1 fruit fly cellular context compared by ENCODE assay signal in the genomic region with DNA sequence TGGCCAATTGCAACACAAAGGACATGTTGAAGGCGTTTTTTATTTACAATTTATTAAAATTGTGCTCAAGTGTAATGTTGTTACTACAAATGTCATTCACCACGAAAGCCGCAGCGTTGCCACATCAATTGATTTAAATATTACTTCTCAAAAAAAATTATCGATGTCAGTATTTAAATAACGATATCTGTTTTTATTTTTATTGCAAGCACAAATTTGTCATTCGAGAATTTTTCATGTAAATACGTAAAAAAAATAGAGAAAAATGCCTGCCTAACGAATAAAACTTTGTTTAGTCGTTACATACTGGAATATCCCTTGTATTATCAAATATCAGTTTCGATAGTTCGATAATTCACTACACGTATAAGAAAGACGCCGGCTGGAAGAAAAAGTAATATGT.
TF ChIP-seq lines count a peak whose summit lies in the region.

Gene mRpS18A, minus strand, starts transcription at position 110 of the 403 bp plus-strand sequence.
Gene CG31460, plus strand, starts transcription at position 190 of the 403 bp plus-strand sequence.

TF ChIP-seq in whole organism, embryonic, 481 proteins besides CTCF, POLR2A, EP300 and RAD21 (continued from another document and continues in another):
- TF ChIP-seq CG42726 (GFP tag; IDR thresholded peaks at IDR 0.05; lab: Robert Waterston, UW; ENCODE audit: partially characterized antibody) (no peak), Myb (GFP tag; optimal IDR thresholded peaks at IDR 0.05; lab: Kevin White, UChicago) (peak; percentile 23), CG13424 (tag; optimal IDR thresholded peaks at IDR 0.05; lab: Kevin White, UChicago) (no peak), CG8924 (tag; optimal IDR thresholded peaks at IDR 0.05; lab: Kevin White, UChicago) (no peak), HLH54F (GFP tag; optimal IDR thresholded peaks at IDR 0.05; lab: Kevin White, UChicago) (no peak), nerfin-2 (GFP tag; IDR thresholded peaks at IDR 0.05; lab: Robert Waterston, UW; ENCODE audit: partially characterized antibody) (no peak), chn (GFP tag; optimal IDR thresholded peaks at IDR 0.05; lab: Kevin White, UChicago) (no peak), Camta (GFP tag; optimal IDR thresholded peaks at IDR 0.05; lab: Kevin White, UChicago) (no peak), CG32767 (GFP tag; IDR thresholded peaks at IDR 0.05; lab: Robert Waterston, UW) (no peak), danr (GFP tag; IDR thresholded peaks at IDR 0.05; lab: Robert Waterston, UW) (no peak), CG17612 (GFP tag; IDR thresholded peaks at IDR 0.05; lab: Robert Waterston, UW) (no peak), CG13775 (GFP tag; optimal IDR thresholded peaks at IDR 0.05; lab: Kevin White, UChicago) (no peak), bsh (GFP tag; optimal IDR thresholded peaks at IDR 0.05; lab: Kevin White, UChicago) (no peak), nmo (GFP tag; optimal IDR thresholded peaks at IDR 0.05; lab: Kevin White, UChicago) (peak; percentile 53), CG2202 (tag; optimal IDR thresholded peaks at IDR 0.05; lab: Kevin White, UChicago) (no peak), Dll (GFP tag; IDR thresholded peaks at IDR 0.05; lab: Robert Waterston, UW; ENCODE audit: partially characterized antibody) (peak; percentile 87), CG12104 (GFP tag; optimal IDR thresholded peaks at IDR 0.05; lab: Kevin White, UChicago) (no peak), CG15011 (GFP tag; optimal IDR thresholded peaks at IDR 0.05; lab: Kevin White, UChicago) (no peak), GATAe (GFP tag; conservative IDR thresholded peaks at IDR 0.05; lab: Robert Waterston, UW) (no peak), pho (GFP tag; optimal IDR thresholded peaks at IDR 0.05; lab: Kevin White, UChicago) (no peak), Nf-YC (tag; optimal IDR thresholded peaks at IDR 0.05; lab: Kevin White, UChicago) (no peak), CG6791 (GFP tag; IDR thresholded peaks at IDR 0.05; lab: Robert Waterston, UW; ENCODE audit: partially characterized antibody) (peak; percentile 34; the same call in 1 of the 3 replicates), zen (tag; optimal IDR thresholded peaks at IDR 0.05; lab: Kevin White, UChicago) (no peak), ATbp (GFP tag; optimal IDR thresholded peaks at IDR 0.05; lab: Kevin White, UChicago) (no peak), Med (GFP tag; lab: Kevin White, UChicago) (peak; percentile 57), Ada2b (GFP tag; IDR thresholded peaks at IDR 0.05; lab: Robert Waterston, UW) (no peak), CG17568 (GFP tag; optimal IDR thresholded peaks at IDR 0.05; lab: Kevin White, UChicago) (no peak), CG4360 (GFP tag; IDR thresholded peaks at IDR 0.05; lab: Robert Waterston, UW) (no peak), h (optimal IDR thresholded peaks at IDR 0.05; lab: Kevin White, UChicago) (no peak), Sox102F (GFP tag; optimal IDR thresholded peaks at IDR 0.05; lab: Kevin White, UChicago) (peak; percentile 1), CG3847 (GFP tag; IDR thresholded peaks at IDR 0.05; lab: Robert Waterston, UW) (0 out of 2 replicates have a peak, but pooled peaks have one; percentile 8), NK7.1 (GFP tag; optimal IDR thresholded peaks at IDR 0.05; lab: Kevin White, UChicago) (no peak), CG9876 (GFP tag; optimal IDR thresholded peaks at IDR 0.05; lab: Kevin White, UChicago) (no peak), zf30C (GFP tag; optimal IDR thresholded peaks at IDR 0.05; lab: Kevin White, UChicago) (no peak), bbx (GFP tag; IDR thresholded peaks at IDR 0.05; lab: Robert Waterston, UW; ENCODE audit: partially characterized antibody) (peak; percentile 44; the same call in 1 of the 2 replicates), CG1603 (tag; optimal IDR thresholded peaks at IDR 0.05; lab: Kevin White, UChicago) (no peak), otp (GFP tag; IDR thresholded peaks at IDR 0.05; lab: Robert Waterston, UW) (no peak), prd (optimal IDR thresholded peaks at IDR 0.05; lab: Kevin White, UChicago) (no peak), prd (GFP tag; IDR thresholded peaks at IDR 0.05; lab: Robert Waterston, UW) (peak; percentile 20; the same call in 1 of the 3 replicates), CG5180 (GFP tag; optimal IDR thresholded peaks at IDR 0.05; lab: Kevin White, UChicago) (no peak), Adf1 (GFP tag; IDR thresholded peaks at IDR 0.05; lab: Robert Waterston, UW) (no peak), grn (GFP tag; optimal IDR thresholded peaks at IDR 0.05; lab: Kevin White, UChicago) (no peak), CG7745 (tag; optimal IDR thresholded peaks at IDR 0.05; lab: Kevin White, UChicago) (no peak), CG9932 (GFP tag; IDR thresholded peaks at IDR 0.05; lab: Robert Waterston, UW) (peak; percentile 26; the same call in 1 of the 2 replicates), pnt (GFP tag; optimal IDR thresholded peaks at IDR 0.05; lab: Kevin White, UChicago) (no peak), Vsx1 (GFP tag; optimal IDR thresholded peaks at IDR 0.05; lab: Kevin White, UChicago) (no peak), br (optimal IDR thresholded peaks at IDR 0.05; lab: Kevin White, UChicago) (no peak), hbn (GFP tag; IDR thresholded peaks at IDR 0.05; lab: Robert Waterston, UW; ENCODE audit: partially characterized antibody) (peak; percentile 59; the same call in 1 of the 2 replicates), jing (GFP tag; optimal IDR thresholded peaks at IDR 0.05; lab: Kevin White, UChicago) (no peak), vvl (GFP tag; IDR thresholded peaks at IDR 0.05; lab: Robert Waterston, UW) (peak; percentile 59; the same call in 1 of the 2 replicates), CG17829 (tag; optimal IDR thresholded peaks at IDR 0.05; lab: Kevin White, UChicago) (peak; percentile 32), fru (optimal IDR thresholded peaks at IDR 0.05; lab: Kevin White, UChicago) (no peak), CG9437 (GFP tag; optimal IDR thresholded peaks at IDR 0.05; lab: Kevin White, UChicago) (no peak), CG4707 (GFP tag; optimal IDR thresholded peaks at IDR 0.05; lab: Kevin White, UChicago) (no peak), Hmx (GFP tag; optimal IDR thresholded peaks at IDR 0.05; lab: Kevin White, UChicago) (no peak), wek (GFP tag; optimal IDR thresholded peaks at IDR 0.05; lab: Kevin White, UChicago) (peak; percentile 6), Dp (GFP tag; optimal IDR thresholded peaks at IDR 0.05; lab: Kevin White, UChicago) (peak; percentile 23), inv (GFP tag; IDR thresholded peaks at IDR 0.05; lab: Robert Waterston, UW; ENCODE audit: partially characterized antibody) (peak; percentile 62), CG2678 (tag; optimal IDR thresholded peaks at IDR 0.05; lab: Kevin White, UChicago) (no peak), usp (GFP tag; optimal IDR thresholded peaks at IDR 0.05; lab: Kevin White, UChicago) (no peak), Hand (GFP tag; optimal IDR thresholded peaks at IDR 0.05; lab: Kevin White, UChicago) (no peak), fd3F (GFP tag; optimal IDR thresholded peaks at IDR 0.05; lab: Kevin White, UChicago) (no peak), CG30403 (GFP tag; optimal IDR thresholded peaks at IDR 0.05; lab: Kevin White, UChicago) (peak; percentile 10), Chrac-16 (GFP tag; optimal IDR thresholded peaks at IDR 0.05; lab: Kevin White, UChicago) (no peak), tll (GFP tag; optimal IDR thresholded peaks at IDR 0.05; lab: Kevin White, UChicago) (no peak), dati (GFP tag; IDR thresholded peaks at IDR 0.05; lab: Robert Waterston, UW) (no peak), psq (GFP tag; optimal IDR thresholded peaks at IDR 0.05; lab: Kevin White, UChicago) (no peak), zfh2 (GFP tag; optimal IDR thresholded peaks at IDR 0.05; lab: Kevin White, UChicago) (no peak), CG34376 (GFP tag; optimal IDR thresholded peaks at IDR 0.05; lab: Kevin White, UChicago) (no peak), slou (GFP tag; optimal IDR thresholded peaks at IDR 0.05; lab: Kevin White, UChicago) (no peak), CG2129 (GFP tag; IDR thresholded peaks at IDR 0.05; lab: Robert Waterston, UW; ENCODE audit: partially characterized antibody) (peak; percentile 59; the same call in 1 of the 2 replicates), CG3065 (GFP tag; optimal IDR thresholded peaks at IDR 0.05; lab: Kevin White, UChicago) (no peak), shn (GFP tag; optimal IDR thresholded peaks at IDR 0.05; lab: Kevin White, UChicago) (no peak), CG2199 (GFP tag; IDR thresholded peaks at IDR 0.05; lab: Robert Waterston, UW) (no peak), Xbp1 (GFP tag; optimal IDR thresholded peaks at IDR 0.05; lab: Kevin White, UChicago) (no peak), CG18764 (GFP tag; optimal IDR thresholded peaks at IDR 0.05; lab: Kevin White, UChicago) (no peak), CG10462 (GFP tag; optimal IDR thresholded peaks at IDR 0.05; lab: Kevin White, UChicago) (no peak), kay (GFP tag; optimal IDR thresholded peaks at IDR 0.05; lab: Kevin White, UChicago) (no peak), CG12219 (GFP tag; optimal IDR thresholded peaks at IDR 0.05; lab: Kevin White, UChicago) (no peak), en (GFP tag; optimal IDR thresholded peaks at IDR 0.05; lab: Kevin White, UChicago) (no peak), CG13296 (GFP tag; optimal IDR thresholded peaks at IDR 0.05; lab: Kevin White, UChicago) (no peak), trem (tag; optimal IDR thresholded peaks at IDR 0.05; lab: Kevin White, UChicago) (peak; percentile 40), tup (GFP tag; optimal IDR thresholded peaks at IDR 0.05; lab: Kevin White, UChicago) (no peak), Dref (GFP tag; IDR thresholded peaks at IDR 0.05; lab: Robert Waterston, UW) (peak; percentile 63), hkb (optimal IDR thresholded peaks at IDR 0.05; lab: Kevin White, UChicago) (no peak), hkb (GFP tag; IDR thresholded peaks at IDR 0.05; lab: Robert Waterston, UW) (no peak), Six4 (GFP tag; optimal IDR thresholded peaks at IDR 0.05; lab: Kevin White, UChicago) (no peak), CG15269 (tag; optimal IDR thresholded peaks at IDR 0.05; lab: Kevin White, UChicago) (no peak), NFAT (GFP tag; IDR thresholded peaks at IDR 0.05; lab: Robert Waterston, UW) (no peak), CG9215 (GFP tag; IDR thresholded peaks at IDR 0.05; lab: Robert Waterston, UW) (no peak), Fer3 (tag; optimal IDR thresholded peaks at IDR 0.05; lab: Kevin White, UChicago) (no peak), gsb (GFP tag; IDR thresholded peaks at IDR 0.05; lab: Robert Waterston, UW) (no peak), CG13894 (tag; optimal IDR thresholded peaks at IDR 0.05; lab: Kevin White, UChicago) (no peak), CG5245 (GFP tag; optimal IDR thresholded peaks at IDR 0.05; lab: Kevin White, UChicago) (no peak), CG15073 (GFP tag; optimal IDR thresholded peaks at IDR 0.05; lab: Kevin White, UChicago) (no peak), Dad (GFP tag; optimal IDR thresholded peaks at IDR 0.05; lab: Kevin White, UChicago) (no peak), dimm (GFP tag; IDR thresholded peaks at IDR 0.05; lab: Robert Waterston, UW) (no peak), nom (GFP tag; optimal IDR thresholded peaks at IDR 0.05; lab: Kevin White, UChicago) (no peak), maf-S (GFP tag; optimal IDR thresholded peaks at IDR 0.05; lab: Kevin White, UChicago) (no peak), nau (GFP tag; optimal IDR thresholded peaks at IDR 0.05; lab: Kevin White, UChicago) (no peak), pzg (GFP tag; optimal IDR thresholded peaks at IDR 0.05; lab: Kevin White, UChicago) (peak; percentile 55), CG6654 (GFP tag; optimal IDR thresholded peaks at IDR 0.05; lab: Kevin White, UChicago) (no peak), Ets65A (GFP tag; lab: Kevin White, UChicago) (no peak), Asciz (GFP tag; optimal IDR thresholded peaks at IDR 0.05; lab: Kevin White, UChicago) (no peak), Drgx (GFP tag; IDR thresholded peaks at IDR 0.05; lab: Robert Waterston, UW) (no peak), Mes4 (GFP tag; optimal IDR thresholded peaks at IDR 0.05; lab: Kevin White, UChicago) (no peak), tin (GFP tag; optimal IDR thresholded peaks at IDR 0.05; lab: Kevin White, UChicago) (no peak), luna (GFP tag; optimal IDR thresholded peaks at IDR 0.05; lab: Kevin White, UChicago) (no peak), CG12236 (GFP tag; optimal IDR thresholded peaks at IDR 0.05; lab: Kevin White, UChicago) (no peak), CG10654 (GFP tag; optimal IDR thresholded peaks at IDR 0.05; lab: Kevin White, UChicago) (no peak), CG7556 (GFP tag; optimal IDR thresholded peaks at IDR 0.05; lab: Kevin White, UChicago) (no peak), ro (GFP tag; IDR thresholded peaks at IDR 0.05; lab: Robert Waterston, UW) (no peak), Ssrp (tag; optimal IDR thresholded peaks at IDR 0.05; lab: Kevin White, UChicago) (no peak), insv (GFP tag; optimal IDR thresholded peaks at IDR 0.05; lab: Kevin White, UChicago) (no peak), sr (GFP tag; IDR thresholded peaks at IDR 0.05; lab: Robert Waterston, UW) (no peak), CG10209 (GFP tag; optimal IDR thresholded peaks at IDR 0.05; lab: Kevin White, UChicago) (no peak), CG8281 (tag; optimal IDR thresholded peaks at IDR 0.05; lab: Kevin White, UChicago) (no peak), ci (GFP tag; IDR thresholded peaks at IDR 0.05; lab: Robert Waterston, UW) (no peak), chif (GFP tag; optimal IDR thresholded peaks at IDR 0.05; lab: Kevin White, UChicago) (no peak), ranshi (GFP tag; IDR thresholded peaks at IDR 0.05; lab: Robert Waterston, UW) (0 out of 2 replicates have a peak, but pooled peaks have one; percentile 24), cas (GFP tag; IDR thresholded peaks at IDR 0.05; lab: Robert Waterston, UW) (no peak), Ets97D (GFP tag; optimal IDR thresholded peaks at IDR 0.05; lab: Kevin White, UChicago) (peak; percentile 43), z (GFP tag; IDR thresholded peaks at IDR 0.05; lab: Robert Waterston, UW) (no peak), CG7987 (GFP tag; optimal IDR thresholded peaks at IDR 0.05; lab: Kevin White, UChicago) (no peak), B-H2 (GFP tag; optimal IDR thresholded peaks at IDR 0.05; lab: Kevin White, UChicago) (no peak), jumu (GFP tag; optimal IDR thresholded peaks at IDR 0.05; lab: Kevin White, UChicago) (no peak), CG4730 (GFP tag; IDR thresholded peaks at IDR 0.05; lab: Robert Waterston, UW) (no peak), Hsf (GFP tag; optimal IDR thresholded peaks at IDR 0.05; lab: Kevin White, UChicago) (peak; percentile 21), CG10274 (GFP tag; optimal IDR thresholded peaks at IDR 0.05; lab: Kevin White, UChicago) (no peak), BEAF-32 (GFP tag; optimal IDR thresholded peaks at IDR 0.05; lab: Kevin White, UChicago) (peak; percentile 81), CG1647 (GFP tag; optimal IDR thresholded peaks at IDR 0.05; lab: Kevin White, UChicago) (no peak), CG18619 (GFP tag; optimal IDR thresholded peaks at IDR 0.05; lab: Kevin White, UChicago) (no peak)
